Fruit fly (Drosophila melanogaster) whole organism: Measurements from ENCODE around the gene Ids.

Experiments
- psq ChIP-seq: fragments of >200 bp; optimal IDR thresholded peaks from 2 replicates; lab custom pipeline; 2017
- usp ChIP-seq: fragments of >200 bp; optimal IDR thresholded peaks from 2 replicates; lab custom pipeline; 2017; ENCODE audit warnings: missing biosample characterization, missing genetic modification characterization, mixed read lengths

DNA sequence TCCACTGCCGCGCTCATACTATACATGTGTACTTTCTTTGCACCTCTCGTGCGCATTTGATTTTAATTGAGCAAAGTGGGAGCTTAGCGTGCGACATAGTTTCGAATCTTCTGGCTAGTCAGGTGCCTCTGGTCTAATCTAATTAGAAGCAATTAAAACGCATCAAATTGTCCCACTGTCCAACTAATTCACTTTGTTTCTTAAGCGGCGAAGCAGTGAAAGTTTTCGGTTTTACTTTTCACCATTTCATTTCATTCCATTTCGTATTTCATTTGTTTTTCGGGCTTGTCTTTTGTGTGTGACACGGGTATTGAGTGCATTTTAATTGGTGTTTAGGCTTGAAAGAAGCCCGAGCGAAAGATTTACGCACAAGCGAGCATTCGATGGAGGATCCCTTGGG, 25.6 kb upstream of the Ids start:
- no peak for TF ChIP-seq usp (GFP tag; lab: Kevin White, UChicago)
- TF ChIP-seq psq, result no peak
